Fruit fly (Drosophila melanogaster) whole organism, adult: ENCODE results near the gene RagA-B.

Experiments
- CG11617 ChIP-seq: fragments of 200-800 bp; sonication (Bioruptor generic); optimal IDR thresholded peaks from 2 replicates; lab custom pipeline; 2017; ENCODE audit warnings: mild to moderate bottlenecking, missing biosample characterization, missing genetic modification reagents, missing genetic modification characterization
- CG12768 ChIP-seq: fragments of 200-800 bp; sonication (Bioruptor generic); optimal IDR thresholded peaks from 2 replicates; lab custom pipeline; 2017; ENCODE audit warnings: missing biosample characterization, missing genetic modification characterization, mild to moderate bottlenecking, moderate library complexity, missing genetic modification reagents
- CG33017 ChIP-seq: fragments of 200-800 bp; sonication (Bioruptor generic); optimal IDR thresholded peaks from 2 replicates; lab custom pipeline; 2018; ENCODE audit warnings: missing biosample characterization, mild to moderate bottlenecking, missing genetic modification characterization, moderate library complexity
- CG5204 ChIP-seq: fragments of 200-800 bp; sonication (Bioruptor generic); optimal IDR thresholded peaks from 2 replicates; lab custom pipeline; 2016; ENCODE audit warnings: missing biosample characterization, missing genetic modification characterization
- CG7101 ChIP-seq: fragments of 200-800 bp; sonication (Bioruptor generic); optimal IDR thresholded peaks from 2 replicates; lab custom pipeline; 2018; ENCODE audit warnings: missing biosample characterization, mild to moderate bottlenecking, missing genetic modification characterization, moderate library complexity
- Hr96 ChIP-seq: fragments of 200-800 bp; sonication (Bioruptor generic); optimal IDR thresholded peaks from 2 replicates; lab custom pipeline; 2016; ENCODE audit warnings: missing biosample characterization, missing genetic modification characterization
- Mnt ChIP-seq: fragments of 200-800 bp; sonication (Bioruptor generic); optimal IDR thresholded peaks from 2 replicates; lab custom pipeline; 2016; ENCODE audit warnings: missing biosample characterization, mild to moderate bottlenecking, missing genetic modification characterization
- cnc ChIP-seq, 2 experiments: fragments of >200 bp; optimal IDR thresholded peaks; 2 replicates each; lab custom pipeline; 2017
- ovo ChIP-seq: fragments of 200-800 bp; sonication (Bioruptor generic); optimal IDR thresholded peaks from 2 replicates; lab custom pipeline; 2016; ENCODE audit warnings: missing biosample characterization, missing genetic modification characterization

dm6 chr3R:8969301-8969925, 14.7 kb downstream of the RagA-B start:
- TF ChIP-seq CG33017 (tag; lab: Kevin White, UChicago) (no peak), Hr96 (no peak), ovo (GFP tag; lab: Kevin White, UChicago) (no peak), cnc (optimal IDR thresholded peaks at IDR 0.05; lab: Kevin White, UChicago) (no peak), CG12768 (GFP tag; lab: Kevin White, UChicago) (no peak), CG7101 (no peak), CG5204 (GFP tag; lab: Kevin White, UChicago) (no peak), Mnt (GFP tag; lab: Kevin White, UChicago) (no peak), CG11617 (GFP tag; lab: Kevin White, UChicago) (no peak)
